Fruit fly (Drosophila melanogaster) whole organism, wandering third instar larva: ENCODE data around the gene RabX2.

ENCODE experiments used
- Hr78 ChIP-seq: fragments of >200 bp; optimal IDR thresholded peaks from 2 replicates; lab custom pipeline; 2017; ENCODE audit warnings: missing biosample characterization, missing genetic modification characterization
- Vsx2 ChIP-seq: fragments of 200-300, 225-300 bp; sonication (Bioruptor generic); optimal IDR thresholded peaks from 2 replicates; lab custom pipeline; 2018; ENCODE audit warnings: missing biosample characterization, missing genetic modification characterization; ENCODE audit not compliant: partially characterized antibody
- dmrt93B ChIP-seq: fragments of 200-800 bp; sonication (Bioruptor generic); optimal IDR thresholded peaks from 2 replicates; lab custom pipeline; 2018; ENCODE audit warnings: missing biosample characterization, mild to moderate bottlenecking, missing genetic modification characterization
- h ChIP-seq: fragments of 200-800 bp; sonication (Bioruptor generic); optimal IDR thresholded peaks from 3 replicates; lab custom pipeline; 2016; ENCODE audit warnings: missing biosample characterization, mild to moderate bottlenecking, missing genetic modification characterization
- psq ChIP-seq: fragments of 200-800 bp; sonication (Bioruptor generic); optimal IDR thresholded peaks from 3 replicates; lab custom pipeline; 2017; ENCODE audit warnings: missing biosample characterization, mild to moderate bottlenecking, missing genetic modification characterization, moderate library complexity
- sage ChIP-seq: fragments of 200-800 bp; sonication (Bioruptor generic); optimal IDR thresholded peaks from 2 replicates; lab custom pipeline; 2016; ENCODE audit warnings: missing biosample characterization, mild to moderate bottlenecking, missing genetic modification characterization

DNA sequence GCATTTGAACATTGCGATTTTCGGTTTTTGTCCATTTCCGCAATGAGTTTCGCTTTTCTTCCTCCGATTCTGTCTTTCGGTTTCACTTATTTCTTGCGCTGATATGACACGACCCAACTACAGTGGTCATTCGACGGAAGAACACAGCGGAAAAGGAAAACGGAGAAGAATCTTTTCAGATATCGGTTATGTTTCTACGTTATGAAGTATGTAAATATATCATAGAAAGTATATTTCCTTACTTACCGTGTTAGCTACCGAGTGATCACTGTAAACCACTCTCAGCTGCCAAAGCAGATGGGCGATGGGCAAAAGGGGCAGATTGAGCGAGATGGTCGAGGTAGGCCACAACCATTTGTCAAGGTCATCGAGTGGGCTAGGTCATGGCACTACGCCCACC lies 29.6 kb upstream of the RabX2 start:
- TF ChIP-seq Hr78 (GFP tag; lab: Kevin White, UChicago) (no peak), psq (GFP tag; lab: Kevin White, UChicago) (peak; percentile 47), sage (GFP tag; lab: Kevin White, UChicago) (no peak), Vsx2 (no peak), h (peak; percentile 69), dmrt93B (peak; percentile 23)
